Worm (Caenorhabditis elegans) whole organism, mixed stage, embryonic: ENCODE measurements around the gene gst-31.

Experiments
- ces-1 ChIP-seq: fragments of 150-350 bp; optimal IDR thresholded peaks from 2 replicates; lab custom pipeline; 2014; ENCODE audit warnings: missing biosample characterization, missing genetic modification reagents, missing genetic modification characterization
- elt-1 ChIP-seq: sonication (generic microtip); optimal IDR thresholded peaks from 2 replicates; lab custom pipeline; 2017; ENCODE audit warnings: missing genetic modification characterization, mild to moderate bottlenecking, missing compliant biosample characterization, antibody characterized with exemption, moderate library complexity, borderline replicate concordance; ENCODE audit not compliant: insufficient read depth
- lin-32 ChIP-seq: fragments of 200-800 bp; sonication (Bioruptor generic); optimal IDR thresholded peaks from 2 replicates; lab custom pipeline; 2018; ENCODE audit warnings: mild to moderate bottlenecking, missing genetic modification characterization, missing compliant biosample characterization
- lsy-2 ChIP-seq: fragments of 150-350 bp; optimal IDR thresholded peaks from 2 replicates; lab custom pipeline; 2014; ENCODE audit warnings: missing biosample characterization, missing genetic modification characterization
- mep-1 ChIP-seq: fragments of 150-350 bp; optimal IDR thresholded peaks from 2 replicates; lab custom pipeline; 2017; ENCODE audit warnings: missing biosample characterization, missing genetic modification reagents, missing genetic modification characterization, inconsistent platforms
- nhr-12 ChIP-seq: fragments of 150-350 bp; optimal IDR thresholded peaks from 2 replicates; lab custom pipeline; 2014; ENCODE audit warnings: missing biosample characterization, missing genetic modification characterization
- nhr-237 ChIP-seq: fragments of 150-350 bp; optimal IDR thresholded peaks from 2 replicates; lab custom pipeline; 2014; ENCODE audit warnings: missing biosample characterization, missing genetic modification characterization
- nhr-28 ChIP-seq: fragments of 150-350 bp; optimal IDR thresholded peaks from 2 replicates; lab custom pipeline; 2014; ENCODE audit warnings: missing biosample characterization, missing genetic modification characterization
- nhr-76 ChIP-seq: sonication (generic microtip); optimal IDR thresholded peaks from 2 replicates; lab custom pipeline; 2017; ENCODE audit warnings: missing biosample characterization, missing genetic modification characterization
- snpc-4 ChIP-seq: fragments of 150-350 bp; optimal IDR thresholded peaks from 2 replicates; lab custom pipeline; 2014; ENCODE audit warnings: missing biosample characterization, missing genetic modification characterization
- unc-120 ChIP-seq: sonication (generic microtip); optimal IDR thresholded peaks from 2 replicates; lab custom pipeline; 2017; ENCODE audit warnings: missing genetic modification characterization, missing compliant biosample characterization; ENCODE audit not compliant: poor library complexity, severe bottlenecking
- unc-39 ChIP-seq: fragments of 150-350 bp; optimal IDR thresholded peaks from 2 replicates; lab custom pipeline; 2014; ENCODE audit warnings: missing biosample characterization, missing genetic modification characterization

ce11 chrII:15164453-15164852 is 10.3 kb downstream of the gst-31 start, which contains the start of gene gst-26:
- TF ChIP-seq nhr-76 (no peak), nhr-28 (tag; lab: Kevin White, UChicago) (no peak), nhr-12 (tag; lab: Kevin White, UChicago) (no peak), ces-1 (GFP tag; lab: Kevin White, UChicago) (no peak), lin-32 (GFP tag; lab: Kevin White, UChicago) (no peak), unc-39 (tag; lab: Kevin White, UChicago) (no peak), unc-120 (tag; lab: Kevin White, UChicago) (no peak), elt-1 (tag; lab: Kevin White, UChicago) (no peak), nhr-237 (no peak), snpc-4 (no peak), lsy-2 (no peak), mep-1 (tag; lab: Kevin White, UChicago) (no peak)
